Worm (Caenorhabditis elegans) whole organism, late embryonic: Measurements from ENCODE around the gene srp-2.

Experiments
- Y22D7AL.16 ChIP-seq: sonication (generic microtip); optimal IDR thresholded peaks from 2 replicates; lab custom pipeline; 2016; ENCODE audit warnings: missing genetic modification characterization, missing compliant biosample characterization
- ahr-1 ChIP-seq: sonication (generic microtip); optimal IDR thresholded peaks from 2 replicates; lab custom pipeline; 2016; ENCODE audit warnings: missing genetic modification characterization, missing compliant biosample characterization
- ama-1 ChIP-seq: fragments of 150-350 bp; optimal IDR thresholded peaks from 2 replicates; lab custom pipeline; 2014
- ceh-45 ChIP-seq: fragments of 200-800 bp; sonication (Bioruptor generic); IDR thresholded peaks from 2 replicates; pipeline ENCODE4 v1.3.6; 2022; ENCODE audit warnings: missing genetic modification reagents, missing genetic modification characterization, missing compliant biosample characterization
- elt-2 ChIP-seq: sonication (generic microtip); optimal IDR thresholded peaks from 2 replicates; lab custom pipeline; 2016; ENCODE audit warnings: missing genetic modification reagents, missing genetic modification characterization, missing compliant biosample characterization
- elt-4 ChIP-seq: sonication (generic microtip); optimal IDR thresholded peaks from 2 replicates; lab custom pipeline; 2016; ENCODE audit warnings: missing genetic modification characterization, missing compliant biosample characterization
- eyg-1 ChIP-seq: sonication (generic microtip); optimal IDR thresholded peaks from 2 replicates; lab custom pipeline; 2016; ENCODE audit warnings: missing genotype, missing genetic modification characterization, missing compliant biosample characterization
- gmeb-2 ChIP-seq: sonication (generic microtip); optimal IDR thresholded peaks from 2 replicates; lab custom pipeline; 2016; ENCODE audit warnings: missing genetic modification characterization, inconsistent platforms, missing compliant biosample characterization
- odd-2 ChIP-seq: sonication (generic microtip); optimal IDR thresholded peaks from 2 replicates; lab custom pipeline; 2017; ENCODE audit warnings: antibody characterized with exemption, mild to moderate bottlenecking, missing genetic modification characterization, missing compliant biosample characterization
- pqm-1 ChIP-seq: sonication (generic microtip); optimal IDR thresholded peaks from 2 replicates; lab custom pipeline; 2016; ENCODE audit warnings: missing genetic modification characterization, missing compliant biosample characterization
- sdc-2 ChIP-seq: sonication (generic microtip); optimal IDR thresholded peaks from 2 replicates; lab custom pipeline; 2016; ENCODE audit warnings: missing genotype, missing genetic modification characterization, missing compliant biosample characterization
- tbx-2 ChIP-seq: sonication (generic microtip); optimal IDR thresholded peaks from 2 replicates; lab custom pipeline; 2016; ENCODE audit warnings: missing genetic modification characterization, missing compliant biosample characterization
- unc-42 ChIP-seq: sonication (generic microtip); optimal IDR thresholded peaks from 2 replicates; lab custom pipeline; 2016; ENCODE audit warnings: missing genotype, missing genetic modification characterization, missing compliant biosample characterization

DNA sequence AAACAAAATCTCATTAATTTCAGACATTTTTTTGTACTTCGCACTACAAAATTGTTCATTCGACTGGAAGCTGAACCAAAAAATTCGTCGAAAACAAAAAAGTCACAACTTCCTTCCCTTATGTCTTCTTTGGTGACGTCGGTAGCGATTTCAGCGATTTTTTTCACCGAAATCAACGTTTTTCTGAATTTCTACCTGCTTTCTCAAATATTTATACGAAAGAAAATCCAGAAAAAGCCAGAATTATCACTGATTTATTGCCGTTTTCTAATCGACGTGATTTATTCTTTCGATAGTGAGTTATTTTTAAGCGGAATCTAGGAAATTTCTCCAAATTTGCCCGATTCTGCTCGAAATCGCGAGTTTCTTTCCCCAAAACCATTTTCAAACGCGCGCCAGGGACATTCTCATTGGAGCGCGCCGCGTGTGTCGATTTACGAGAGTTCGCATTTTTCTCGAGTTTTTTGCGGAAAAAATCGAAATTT, 12.5 kb downstream of the srp-2 start, which contains the start of gene srbc-58:
- TF ChIP-seq odd-2 (tag; lab: Kevin White, UChicago) (no peak), gmeb-2 (tag; lab: Kevin White, UChicago) (no peak), ceh-45 (GFP tag; lab: Robert Waterston, UW) (no peak), eyg-1 (tag; lab: Kevin White, UChicago) (no peak), pqm-1 (tag; lab: Kevin White, UChicago) (no peak), sdc-2 (tag; lab: Kevin White, UChicago) (no peak), elt-2 (no peak), elt-4 (no peak), tbx-2 (tag; lab: Kevin White, UChicago) (no peak), unc-42 (no peak), ahr-1 (tag; lab: Kevin White, UChicago) (no peak), ama-1 (no peak), Y22D7AL.16 (tag; lab: Kevin White, UChicago) (no peak)
